Fruit fly (Drosophila melanogaster): ENCODE data around the gene Nha1.

Gene Nha1

DNA sequence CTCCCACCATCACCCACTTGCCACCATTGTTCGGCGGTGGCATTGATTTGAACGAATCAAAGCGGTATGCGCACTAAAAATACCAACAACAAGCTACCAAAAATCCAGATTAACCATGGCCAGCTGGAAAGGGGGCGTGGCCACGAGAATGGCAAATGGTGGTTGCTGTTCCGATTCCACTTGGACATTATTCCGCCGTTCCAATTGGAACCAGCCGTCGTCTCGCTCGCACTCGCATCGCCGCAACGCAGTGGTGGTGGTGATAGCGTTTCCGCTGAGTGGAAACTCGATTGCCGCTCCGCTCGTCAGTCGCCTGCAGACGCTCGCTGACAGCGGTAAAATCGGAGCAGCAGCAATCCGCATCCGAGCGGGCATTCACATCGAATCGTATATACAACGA lies 48.6 kb downstream of the Nha1 start, which contains the start of gene sens-2 (continued):
- TF ChIP-seq Usf (GFP tag; optimal IDR thresholded peaks at IDR 0.05) (no peak), sr (GFP tag; IDR thresholded peaks at IDR 0.05) (no peak), pzg (GFP tag; optimal IDR thresholded peaks at IDR 0.05) (no peak), kah (GFP tag; optimal IDR thresholded peaks at IDR 0.05) (peak; percentile 25), CG15073 (GFP tag; optimal IDR thresholded peaks at IDR 0.05) (no peak), CG7357 (GFP tag; IDR thresholded peaks at IDR 0.05) (no peak), Meics (GFP tag; optimal IDR thresholded peaks at IDR 0.05) (no peak), cas (GFP tag; IDR thresholded peaks at IDR 0.05) (no peak), CG34376 (GFP tag; optimal IDR thresholded peaks at IDR 0.05) (no peak), CG9876 (GFP tag; optimal IDR thresholded peaks at IDR 0.05) (no peak), gce (GFP tag; IDR thresholded peaks at IDR 0.05) (no peak), Chrac-16 (GFP tag; optimal IDR thresholded peaks at IDR 0.05) (no peak), scrt (GFP tag; optimal IDR thresholded peaks at IDR 0.05) (no peak), bcd (GFP tag; optimal IDR thresholded peaks at IDR 0.05) (no peak), Dek (tag; optimal IDR thresholded peaks at IDR 0.05) (no peak), CG4360 (GFP tag; IDR thresholded peaks at IDR 0.05) (peak; percentile 65), en (GFP tag; optimal IDR thresholded peaks at IDR 0.05) (no peak), CG2120 (GFP tag; optimal IDR thresholded peaks at IDR 0.05) (no peak), CG8944 (GFP tag; optimal IDR thresholded peaks at IDR 0.05) (no peak), onecut (GFP tag; IDR thresholded peaks at IDR 0.05) (peak; percentile 35; the same call in 1 of the 2 replicates), cwo (GFP tag; optimal IDR thresholded peaks at IDR 0.05) (no peak), slp2 (GFP tag; optimal IDR thresholded peaks at IDR 0.05) (no peak), crol (GFP tag; IDR thresholded peaks at IDR 0.05) (0 out of 2 replicates have a peak, but pooled peaks have one; percentile 31), CG17912 (GFP tag; optimal IDR thresholded peaks at IDR 0.05) (no peak), CG6272 (GFP tag; IDR thresholded peaks at IDR 0.05) (no peak), Hey (tag; optimal IDR thresholded peaks at IDR 0.05) (peak; percentile 84), CG14050 (GFP tag; IDR thresholded peaks at IDR 0.05) (no peak), Atf6 (GFP tag; IDR thresholded peaks at IDR 0.05) (no peak), pnt (GFP tag; optimal IDR thresholded peaks at IDR 0.05) (no peak), CG10462 (GFP tag; optimal IDR thresholded peaks at IDR 0.05) (no peak), CG1602 (GFP tag; optimal IDR thresholded peaks at IDR 0.05) (no peak), Sin3A (optimal IDR thresholded peaks at IDR 0.05) (no peak), CG12155 (GFP tag; optimal IDR thresholded peaks at IDR 0.05) (peak; percentile 19), Rfx (GFP tag; IDR thresholded peaks at IDR 0.05) (peak; percentile 8; the same call in 1 of the 2 replicates), CG30020 (tag; optimal IDR thresholded peaks at IDR 0.05) (no peak), CG11504 (tag; optimal IDR thresholded peaks at IDR 0.05) (no peak), Optix (GFP tag; IDR thresholded peaks at IDR 0.05) (no peak), ttk (GFP tag; IDR thresholded peaks at IDR 0.05) (no peak), CG13775 (GFP tag; optimal IDR thresholded peaks at IDR 0.05) (no peak), Aef1 (GFP tag; IDR thresholded peaks at IDR 0.05) (no peak), Antp (GFP tag; optimal IDR thresholded peaks at IDR 0.05) (no peak), ERR (GFP tag; optimal IDR thresholded peaks at IDR 0.05) (no peak), Fer2 (tag; optimal IDR thresholded peaks at IDR 0.05) (no peak), CG1529 (GFP tag; optimal IDR thresholded peaks at IDR 0.05) (no peak), CG9437 (GFP tag; optimal IDR thresholded peaks at IDR 0.05) (no peak), CG17612 (GFP tag; IDR thresholded peaks at IDR 0.05) (no peak), kni (GFP tag; optimal IDR thresholded peaks at IDR 0.05) (peak; percentile 42), CG10565 (GFP tag; optimal IDR thresholded peaks at IDR 0.05) (no peak), CG9932 (GFP tag; IDR thresholded peaks at IDR 0.05) (no peak), lola (GFP tag; optimal IDR thresholded peaks at IDR 0.05) (no peak), Fer3 (tag; optimal IDR thresholded peaks at IDR 0.05) (no peak), CG1647 (GFP tag; optimal IDR thresholded peaks at IDR 0.05) (no peak), fu2 (GFP tag; optimal IDR thresholded peaks at IDR 0.05) (no peak), br (optimal IDR thresholded peaks at IDR 0.05) (no peak)
